Fruit fly (Drosophila melanogaster) whole organism, embryonic: ENCODE measurements around the gene AP-2mu.

Experiments
- Bdp1 ChIP-seq: fragments of 200-800 bp; sonication (Bioruptor generic); optimal IDR thresholded peaks from 3 replicates; lab custom pipeline; 2016; ENCODE audit warnings: missing biosample characterization, missing genetic modification characterization
- C15 ChIP-seq: fragments of 200-800 bp; sonication (Bioruptor generic); IDR thresholded peaks from 3 replicates; pipeline ENCODE4 v1.3.6; 2022; ENCODE audit warnings: missing biosample characterization, missing genetic modification characterization
- CG11398 ChIP-seq: fragments of 200-800 bp; sonication (Bioruptor generic); optimal IDR thresholded peaks from 2 replicates; lab custom pipeline; 2016; ENCODE audit warnings: missing biosample characterization, missing genetic modification characterization
- CG13123 ChIP-seq: fragments of 200-800 bp; sonication (Bioruptor generic); optimal IDR thresholded peaks from 2 replicates; lab custom pipeline; 2016; ENCODE audit warnings: missing biosample characterization, missing genetic modification characterization
- CG14441 ChIP-seq: fragments of 200-800 bp; sonication (Bioruptor generic); IDR thresholded peaks from 2 replicates; pipeline ENCODE4 v1.3.6; 2022; ENCODE audit warnings: missing biosample characterization, missing genetic modification characterization
- CG14667 ChIP-seq: fragments of 200-800 bp; sonication (Bioruptor generic); IDR thresholded peaks from 2 replicates; pipeline ENCODE4 v1.3.6; 2022; ENCODE audit warnings: missing biosample characterization, missing genetic modification characterization
- CG1602 ChIP-seq: fragments of 200-800 bp; sonication (Bioruptor generic); optimal IDR thresholded peaks from 3 replicates; lab custom pipeline; 2016; ENCODE audit warnings: missing biosample characterization, missing genetic modification characterization
- CG17361 ChIP-seq: fragments of 200-800 bp; sonication (Bioruptor generic); IDR thresholded peaks from 3 replicates; pipeline ENCODE4 v1.3.6; 2022; ENCODE audit warnings: missing biosample characterization, missing genetic modification characterization
- CG2712 ChIP-seq: fragments of 200-800 bp; optimal IDR thresholded peaks from 3 replicates; lab custom pipeline; 2019; ENCODE audit warnings: missing biosample characterization, mild to moderate bottlenecking, missing genetic modification characterization, moderate library complexity
- CG2875 ChIP-seq: fragments of 200-800 bp; sonication (Bioruptor generic); optimal IDR thresholded peaks from 2 replicates; lab custom pipeline; 2017; ENCODE audit warnings: missing biosample characterization, mild to moderate bottlenecking, missing genetic modification characterization, missing genetic modification reagents
- CG30403 ChIP-seq: fragments of 200-800 bp; sonication (Bioruptor generic); optimal IDR thresholded peaks from 3 replicates; lab custom pipeline; 2016; ENCODE audit warnings: missing biosample characterization, missing genetic modification characterization
- CG31441 ChIP-seq: fragments of 200-800 bp; sonication (Bioruptor generic); IDR thresholded peaks from 2 replicates; pipeline ENCODE4 v1.3.6; 2022; ENCODE audit warnings: missing biosample characterization, missing genetic modification characterization
- CG34224 ChIP-seq: fragments of 200-800 bp; sonication (Bioruptor generic); IDR thresholded peaks from 3 replicates; pipeline ENCODE4 v1.3.6; 2022; ENCODE audit warnings: missing biosample characterization, missing genetic modification characterization; ENCODE audit not compliant: partially characterized antibody
- CG4730 ChIP-seq: fragments of 200-800 bp; sonication (Bioruptor generic); IDR thresholded peaks from 2 replicates; pipeline ENCODE4 v1.3.6; 2022; ENCODE audit warnings: missing biosample characterization, missing genetic modification characterization
- CG7271 ChIP-seq: fragments of 200-800 bp; sonication (Bioruptor generic); optimal IDR thresholded peaks from 2 replicates; lab custom pipeline; 2018; ENCODE audit warnings: missing biosample characterization, mild to moderate bottlenecking, missing genetic modification characterization, moderate library complexity
- CG8924 ChIP-seq: fragments of 200-800 bp; optimal IDR thresholded peaks from 3 replicates; lab custom pipeline; 2019; ENCODE audit warnings: missing biosample characterization, mild to moderate bottlenecking, missing genetic modification characterization, moderate library complexity
- CG9437 ChIP-seq: fragments of 200-800 bp; sonication (Bioruptor generic); optimal IDR thresholded peaks from 2 replicates; lab custom pipeline; 2018; ENCODE audit warnings: missing biosample characterization, mild to moderate bottlenecking, missing genetic modification characterization
- CoRest ChIP-seq: fragments of 200-800 bp; sonication (Bioruptor generic); optimal IDR thresholded peaks from 3 replicates; lab custom pipeline; 2018; ENCODE audit warnings: missing biosample characterization, mild to moderate bottlenecking, missing genetic modification characterization, moderate library complexity
- Fer2 ChIP-seq: fragments of 200-800 bp; sonication (Bioruptor generic); optimal IDR thresholded peaks from 2 replicates; lab custom pipeline; 2018; ENCODE audit warnings: missing biosample characterization, mild to moderate bottlenecking, missing genetic modification characterization, moderate library complexity
- H15 ChIP-seq: fragments of 200-800 bp; sonication (Bioruptor generic); IDR thresholded peaks from 3 replicates; pipeline ENCODE4 v1.3.6; 2022; ENCODE audit warnings: missing biosample characterization, missing genetic modification characterization
- Hey ChIP-seq: fragments of 200-800 bp; sonication (Bioruptor generic); optimal IDR thresholded peaks from 3 replicates; lab custom pipeline; 2018; ENCODE audit warnings: missing biosample characterization, mild to moderate bottlenecking, missing genetic modification characterization
- HmgD ChIP-seq: fragments of 200-800 bp; sonication (Bioruptor generic); optimal IDR thresholded peaks from 3 replicates; lab custom pipeline; 2016; ENCODE audit warnings: missing biosample characterization, missing genetic modification characterization
- Kr ChIP-seq: fragments of 200-800 bp; sonication (Bioruptor generic); optimal IDR thresholded peaks from 2 replicates; lab custom pipeline; 2017; ENCODE audit warnings: missing biosample characterization, mild to moderate bottlenecking, missing genetic modification characterization
- Med ChIP-seq: fragments of 200-800 bp; sonication (Bioruptor generic); peaks from one replicate; lab custom pipeline; 2016; ENCODE audit warnings: missing biosample characterization, missing genetic modification characterization, mild to moderate bottlenecking, inconsistent platforms, moderate library complexity
- Mrtf ChIP-seq: fragments of 200-800 bp; sonication (Bioruptor generic); IDR thresholded peaks from 3 replicates; pipeline ENCODE4 v1.3.6; 2022; ENCODE audit warnings: missing biosample characterization, missing genetic modification characterization
- Optix ChIP-seq: fragments of 200-800 bp; sonication (Bioruptor generic); IDR thresholded peaks from 3 replicates; pipeline ENCODE4 v1.3.6; 2022; ENCODE audit warnings: missing biosample characterization, missing genetic modification characterization
- Pdp1 ChIP-seq, 2 experiments: fragments of 200-800 bp; sonication (Bioruptor generic); optimal IDR thresholded peaks; 3 replicates each; lab custom pipeline; 2016; ENCODE audit warnings: missing biosample characterization in 2 of 2, missing genetic modification characterization in 2 of 2, mild to moderate bottlenecking in 1 of 2, moderate library complexity in 1 of 2
- Side ChIP-seq: fragments of 200-800 bp; sonication (Bioruptor generic); optimal IDR thresholded peaks from 2 replicates; lab custom pipeline; 2016; ENCODE audit warnings: missing biosample characterization, missing genetic modification characterization
- Sox102F ChIP-seq: fragments of 200-800 bp; sonication (Bioruptor generic); optimal IDR thresholded peaks from 2 replicates; lab custom pipeline; 2018; ENCODE audit warnings: missing biosample characterization, mild to moderate bottlenecking, missing genetic modification characterization, moderate library complexity
- ac ChIP-seq: fragments of 200-800 bp; sonication (Bioruptor generic); optimal IDR thresholded peaks from 3 replicates; lab custom pipeline; 2017; ENCODE audit warnings: missing biosample characterization, mild to moderate bottlenecking, missing genetic modification characterization
- ara ChIP-seq: fragments of 200-800 bp; sonication (Bioruptor generic); IDR thresholded peaks from 2 replicates; pipeline ENCODE4 v1.3.6; 2022; ENCODE audit warnings: missing biosample characterization, missing genetic modification characterization
- bcd ChIP-seq: fragments of 200-800 bp; sonication (Bioruptor generic); optimal IDR thresholded peaks from 2 replicates; lab custom pipeline; 2017; ENCODE audit warnings: missing biosample characterization, mild to moderate bottlenecking, missing genetic modification characterization
- br ChIP-seq: fragments of >200 bp; optimal IDR thresholded peaks from 2 replicates; lab custom pipeline; 2017
- chinmo ChIP-seq: fragments of 200-800 bp; sonication (Bioruptor generic); IDR thresholded peaks from 4 replicates; pipeline ENCODE4 v1.3.6; 2022; ENCODE audit warnings: missing biosample characterization, missing genetic modification characterization; ENCODE audit not compliant: partially characterized antibody
- gce ChIP-seq: fragments of 200-800 bp; sonication (Bioruptor generic); IDR thresholded peaks from 3 replicates; pipeline ENCODE4 v1.3.6; 2022; ENCODE audit warnings: missing biosample characterization, missing genetic modification characterization
- gcm2 ChIP-seq: fragments of 200-800 bp; sonication (Bioruptor generic); optimal IDR thresholded peaks from 2 replicates; lab custom pipeline; 2016; ENCODE audit warnings: missing biosample characterization, missing genetic modification characterization
- grau ChIP-seq: fragments of 200-800 bp; optimal IDR thresholded peaks from 3 replicates; lab custom pipeline; 2019; ENCODE audit warnings: missing biosample characterization, mild to moderate bottlenecking, missing genetic modification characterization, moderate library complexity
- hkb ChIP-seq, 2 experiments: fragments of 200-800 bp in 1 of 2; fragments of >200 bp in 1 of 2; sonication (Bioruptor generic) in 1 of 2; IDR thresholded peaks in 1 of 2; optimal IDR thresholded peaks in 1 of 2; 2 replicates each; pipeline versions ENCODE4 v1.3.6 to Lab custom; 2017 to 2022; ENCODE audit warnings: missing biosample characterization in 1 of 2, missing genetic modification characterization in 1 of 2
- lilli ChIP-seq: fragments of 200-800 bp; sonication (Bioruptor generic); optimal IDR thresholded peaks from 3 replicates; lab custom pipeline; 2016; ENCODE audit warnings: missing biosample characterization, missing genetic modification characterization
- lola ChIP-seq, 3 experiments: fragments of >200 bp in 2 of 3; fragments of 200-800 bp in 1 of 3; sonication (Bioruptor generic) in 1 of 3; optimal IDR thresholded peaks; 2 replicates each; lab custom pipeline; 2017 to 2019; ENCODE audit warnings: missing biosample characterization in 3 of 3, missing genetic modification characterization in 3 of 3, mild to moderate bottlenecking in 1 of 3, moderate library complexity in 1 of 3
- nau ChIP-seq: fragments of 200-800 bp; sonication (Bioruptor generic); optimal IDR thresholded peaks from 3 replicates; lab custom pipeline; 2017; ENCODE audit warnings: missing biosample characterization, mild to moderate bottlenecking, missing genetic modification characterization, missing genetic modification reagents
- pb ChIP-seq: fragments of 200-800 bp; sonication (Bioruptor generic); optimal IDR thresholded peaks from 3 replicates; lab custom pipeline; 2016; ENCODE audit warnings: missing biosample characterization, missing genetic modification characterization
- psq ChIP-seq: fragments of 200-800 bp; sonication (Bioruptor generic); optimal IDR thresholded peaks from 2 replicates; lab custom pipeline; 2017; ENCODE audit warnings: missing biosample characterization, missing genetic modification characterization
- sd ChIP-seq: fragments of 200-800 bp; sonication (Bioruptor generic); optimal IDR thresholded peaks from 3 replicates; lab custom pipeline; 2018; ENCODE audit warnings: missing biosample characterization, mild to moderate bottlenecking, missing genetic modification characterization, moderate library complexity
- sqz ChIP-seq: fragments of 200-800 bp; sonication (Bioruptor generic); optimal IDR thresholded peaks from 3 replicates; lab custom pipeline; 2018; ENCODE audit warnings: missing biosample characterization, mild to moderate bottlenecking, missing genetic modification characterization
- toy ChIP-seq: fragments of 200-800 bp; sonication (Bioruptor generic); IDR thresholded peaks from 2 replicates; pipeline ENCODE4 v1.3.6; 2022; ENCODE audit warnings: missing biosample characterization, missing genetic modification characterization
- twi ChIP-seq: fragments of 200-800 bp; optimal IDR thresholded peaks from 2 replicates; lab custom pipeline; 2019; ENCODE audit warnings: missing biosample characterization, mild to moderate bottlenecking, missing genetic modification characterization, moderate library complexity
- vfl ChIP-seq: fragments of 200-800 bp; sonication (Bioruptor generic); optimal IDR thresholded peaks from 2 replicates; lab custom pipeline; 2016; ENCODE audit warnings: missing biosample characterization, missing genetic modification characterization
- vnd ChIP-seq: fragments of 200-800 bp; sonication (Bioruptor generic); IDR thresholded peaks from 3 replicates; pipeline ENCODE4 v1.3.6; 2022; ENCODE audit warnings: missing biosample characterization, missing genetic modification characterization; ENCODE audit not compliant: partially characterized antibody
- zf30C ChIP-seq: fragments of 200-800 bp; sonication (Bioruptor generic); optimal IDR thresholded peaks from 3 replicates; lab custom pipeline; 2018; ENCODE audit warnings: missing biosample characterization, mild to moderate bottlenecking, missing genetic modification characterization

Gene AP-2mu

dm6 chr3R:22455335-22455985 is 6.8 kb upstream of the AP-2mu start (continued):
- TF ChIP-seq sqz (GFP tag; lab: Kevin White, UChicago) (no peak), CG2875 (no peak), Pdp1 (GFP tag; optimal IDR thresholded peaks at IDR 0.05; lab: Kevin White, UChicago) (peak in 1 of 2 experiments; percentile 3), CG14441 (GFP tag; lab: Robert Waterston, UW) (peak; percentile 15; the same call in 1 of the 2 replicates), Med (GFP tag; lab: Kevin White, UChicago) (peak; percentile 36), gcm2 (GFP tag; lab: Kevin White, UChicago) (no peak), CG34224 (no peak), pb (GFP tag; lab: Kevin White, UChicago) (no peak), ara (0 out of 2 replicates have a peak, but pooled peaks have one; percentile 23), CG1602 (no peak), lilli (GFP tag; lab: Kevin White, UChicago) (no peak), HmgD (GFP tag; lab: Kevin White, UChicago) (no peak), C15 (GFP tag; lab: Robert Waterston, UW) (no peak), lola (GFP tag; optimal IDR thresholded peaks at IDR 0.05; lab: Kevin White, UChicago) (peak in 1 of 3 experiments; percentile 5), CG8924 (no peak), sd (tag; lab: Kevin White, UChicago) (no peak), bcd (GFP tag; lab: Kevin White, UChicago) (peak; percentile 12), Side (GFP tag; lab: Kevin White, UChicago) (no peak), Mrtf (GFP tag; lab: Robert Waterston, UW) (no peak), ac (GFP tag; lab: Kevin White, UChicago) (no peak), Hey (tag; lab: Kevin White, UChicago) (no peak), CG17361 (peak; percentile 55; the same call in 2 of the 3 replicates), CG14667 (GFP tag; lab: Robert Waterston, UW) (no peak), CG9437 (no peak), grau (tag; lab: Kevin White, UChicago) (peak; percentile 6), toy (GFP tag; lab: Robert Waterston, UW) (no peak), nau (GFP tag; lab: Kevin White, UChicago) (no peak), CoRest (tag; lab: Kevin White, UChicago) (peak; percentile 14), vfl (GFP tag; lab: Kevin White, UChicago) (no peak), Optix (GFP tag; lab: Robert Waterston, UW) (no peak), CG30403 (peak; percentile 32), Kr (GFP tag; lab: Kevin White, UChicago) (no peak), CG11398 (GFP tag; lab: Kevin White, UChicago) (no peak), vnd (GFP tag; lab: Robert Waterston, UW) (no peak), gce (GFP tag; lab: Robert Waterston, UW) (no peak), CG7271 (tag; lab: Kevin White, UChicago) (no peak), CG4730 (GFP tag; lab: Robert Waterston, UW) (no peak), br (lab: Kevin White, UChicago) (no peak), CG31441 (GFP tag; lab: Robert Waterston, UW) (0 out of 2 replicates have a peak, but pooled peaks have one; percentile 26), Bdp1 (GFP tag; lab: Kevin White, UChicago) (no peak), psq (GFP tag; lab: Kevin White, UChicago) (no peak), zf30C (GFP tag; lab: Kevin White, UChicago) (no peak), twi (tag; lab: Kevin White, UChicago) (no peak), Fer2 (no peak), CG2712 (peak; percentile 4), H15 (no peak), chinmo (GFP tag; lab: Robert Waterston, UW) (no peak), hkb (optimal IDR thresholded peaks at IDR 0.05; lab: Kevin White, UChicago) (no peak), hkb (GFP tag; IDR thresholded peaks at IDR 0.05; lab: Robert Waterston, UW) (0 out of 2 replicates have a peak, but pooled peaks have one; percentile 16), CG13123 (GFP tag; lab: Kevin White, UChicago) (no peak), Sox102F (peak; percentile 7)
